Worm (Caenorhabditis elegans): ENCODE data around the gene B0294.3.

The B0294.3 gene

ce11 chrX:1924138-1924537 lies 32.2 kb downstream of the B0294.3 start, which contains the start of gene ZC53.2:
Gene ZC53.2, minus strand, starts transcription at chrX:1924238.
- TF ChIP-seq pes-1 (GFP tag; IDR thresholded peaks at IDR 0.05) (no peak), ceh-13 (GFP tag; optimal IDR thresholded peaks at IDR 0.05) (no peak), hmbx-1 (tag; optimal IDR thresholded peaks at IDR 0.05) (no peak), ama-1 (optimal IDR thresholded peaks at IDR 0.05) (no peak), tbx-11 (GFP tag; IDR thresholded peaks at IDR 0.05) (no peak), hnd-1 (tag; optimal IDR thresholded peaks at IDR 0.05) (no peak), ceh-36 (tag; optimal IDR thresholded peaks at IDR 0.05) (no peak), F13C5.2 (tag; optimal IDR thresholded peaks at IDR 0.05) (no peak), ets-7 (tag; optimal IDR thresholded peaks at IDR 0.05) (no peak), hmg-4 (GFP tag; optimal IDR thresholded peaks at IDR 0.05) (no peak)

- TF ChIP-seq ama-1 (optimal IDR thresholded peaks at IDR 0.05): no peak
- TF ChIP-seq pes-1 (GFP tag; IDR thresholded peaks at IDR 0.05): no peak
- TF ChIP-seq ets-7 (tag; optimal IDR thresholded peaks at IDR 0.05): no peak
- no peak for TF ChIP-seq ceh-36 (tag; optimal IDR thresholded peaks at IDR 0.05)
- TF ChIP-seq tbx-37 (GFP tag; conservative IDR thresholded peaks at IDR 0.05): no peak
- no peak for TF ChIP-seq tra-4 (tag; optimal IDR thresholded peaks at IDR 0.05)
Observed at ce11 chrX:1935438-1935837, 43.5 kb downstream of the B0294.3 start.

DNA sequence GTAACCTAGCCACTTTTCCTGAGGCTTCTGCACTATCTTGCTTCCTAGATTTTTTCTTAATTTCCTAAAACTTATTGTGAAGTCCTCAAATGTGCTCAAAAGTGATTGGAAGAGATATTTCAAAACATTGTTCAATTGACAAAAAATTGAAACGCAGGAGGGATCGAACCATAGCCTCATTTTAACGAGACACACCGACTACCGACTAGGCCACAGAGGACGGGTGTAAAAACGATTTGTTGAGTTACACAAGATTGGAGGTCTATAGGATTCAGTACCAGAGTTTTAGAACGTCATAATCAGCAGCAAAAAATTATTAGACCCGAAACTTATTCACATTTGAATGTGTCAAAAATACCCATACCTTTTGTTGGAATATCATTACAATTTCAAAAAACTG lies 47.3 kb downstream of the B0294.3 start:
- no peak for TF ChIP-seq ama-1 (optimal IDR thresholded peaks at IDR 0.05)
- 0 out of 2 replicates have a peak, but pooled peaks have one; percentile 8 for TF ChIP-seq flt-1 (GFP tag; IDR thresholded peaks at IDR 0.05)
- peak; percentile 34; the same call in 1 of the 2 replicates for TF ChIP-seq pes-1 (GFP tag; IDR thresholded peaks at IDR 0.05)

- no peak for TF ChIP-seq hmg-4 (GFP tag; optimal IDR thresholded peaks at IDR 0.05)
- no peak for TF ChIP-seq aly-1 (tag; optimal IDR thresholded peaks at IDR 0.05)
- no peak for TF ChIP-seq ama-1 (optimal IDR thresholded peaks at IDR 0.05)
- no peak for TF ChIP-seq ceh-13 (GFP tag; optimal IDR thresholded peaks at IDR 0.05)
- no peak for TF ChIP-seq ets-7 (tag; optimal IDR thresholded peaks at IDR 0.05)
- no peak for TF ChIP-seq F13C5.2 (tag; optimal IDR thresholded peaks at IDR 0.05)
- no peak for TF ChIP-seq ceh-36 (tag; optimal IDR thresholded peaks at IDR 0.05)
- no peak for TF ChIP-seq pes-1 (GFP tag; IDR thresholded peaks at IDR 0.05)
- TF ChIP-seq scrt-1 (GFP tag; IDR thresholded peaks at IDR 0.05): no peak
- TF ChIP-seq tbx-11 (GFP tag; IDR thresholded peaks at IDR 0.05): no peak
- TF ChIP-seq hnd-1 (tag; optimal IDR thresholded peaks at IDR 0.05): no peak
- no peak for TF ChIP-seq B0310.2 (tag; optimal IDR thresholded peaks at IDR 0.05)
- TF ChIP-seq tbx-37 (GFP tag; conservative IDR thresholded peaks at IDR 0.05): no peak
- TF ChIP-seq tra-4 (tag; optimal IDR thresholded peaks at IDR 0.05): no peak
- TF ChIP-seq hmbx-1 (tag; optimal IDR thresholded peaks at IDR 0.05): no peak
- no peak for TF ChIP-seq sea-1 (GFP tag; conservative IDR thresholded peaks at IDR 0.05)
Observed at ce11 chrX:1939887-1940286, 47.9 kb downstream of the B0294.3 start, which contains the start of gene Y59E1A.4. Gene Y59E1A.4, minus strand, starts transcription at chrX:1939987.

All from whole organism, early embryonic.